Fruit fly (Drosophila melanogaster) whole organism, embryonic: Measurements from ENCODE around the gene Atf3.

ENCODE experiments used
- Antp ChIP-seq: fragments of 200-800 bp; sonication (Bioruptor generic); optimal IDR thresholded peaks from 3 replicates; lab custom pipeline; 2016; ENCODE audit warnings: missing biosample characterization, missing genetic modification characterization
- BtbVII ChIP-seq: fragments of 200-800 bp; sonication (Bioruptor generic); optimal IDR thresholded peaks from 3 replicates; lab custom pipeline; 2017; ENCODE audit warnings: missing biosample characterization, mild to moderate bottlenecking, missing genetic modification characterization
- CG12744 ChIP-seq: fragments of 200-800 bp; sonication (Bioruptor generic); optimal IDR thresholded peaks from 2 replicates; lab custom pipeline; 2016; ENCODE audit warnings: missing biosample characterization, missing genetic modification characterization
- CG13287 ChIP-seq: fragments of 200-800 bp; sonication (Bioruptor generic); IDR thresholded peaks from 2 replicates; pipeline ENCODE4 v1.3.6; 2022; ENCODE audit warnings: missing biosample characterization, missing genetic modification characterization; ENCODE audit not compliant: partially characterized antibody
- CG17612 ChIP-seq: fragments of 200-800 bp; sonication (Bioruptor generic); IDR thresholded peaks from 2 replicates; pipeline ENCODE4 v1.3.6; 2022; ENCODE audit warnings: missing biosample characterization, missing genetic modification characterization
- CG31365 ChIP-seq: fragments of 200-800 bp; sonication (Bioruptor generic); optimal IDR thresholded peaks from 2 replicates; lab custom pipeline; 2018; ENCODE audit warnings: missing biosample characterization, mild to moderate bottlenecking, missing genetic modification characterization
- CG4282 ChIP-seq: fragments of 200-800 bp; sonication (Bioruptor generic); optimal IDR thresholded peaks from 2 replicates; lab custom pipeline; 2016; ENCODE audit warnings: missing biosample characterization, missing genetic modification characterization
- CG4404 ChIP-seq: fragments of 200-800 bp; sonication (Bioruptor generic); IDR thresholded peaks from 2 replicates; pipeline ENCODE4 v1.3.6; 2022; ENCODE audit warnings: missing biosample characterization, missing genetic modification characterization
- CG4820 ChIP-seq: fragments of 200-800 bp; sonication (Bioruptor generic); optimal IDR thresholded peaks from 3 replicates; lab custom pipeline; 2016; ENCODE audit warnings: missing biosample characterization, missing genetic modification characterization
- CG6272 ChIP-seq: fragments of 200-800 bp; sonication (Bioruptor generic); IDR thresholded peaks from 2 replicates; pipeline ENCODE4 v1.3.6; 2022; ENCODE audit warnings: missing biosample characterization, missing genetic modification characterization
- CG7987 ChIP-seq: fragments of 200-800 bp; sonication (Bioruptor generic); optimal IDR thresholded peaks from 2 replicates; lab custom pipeline; 2018; ENCODE audit warnings: missing biosample characterization, mild to moderate bottlenecking, missing genetic modification characterization, moderate library complexity
- CG8359 ChIP-seq: fragments of 200-800 bp; sonication (Bioruptor generic); optimal IDR thresholded peaks from 2 replicates; lab custom pipeline; 2017; ENCODE audit warnings: missing biosample characterization, mild to moderate bottlenecking, missing genetic modification characterization, borderline replicate concordance
- CG8924 ChIP-seq: fragments of 200-800 bp; optimal IDR thresholded peaks from 3 replicates; lab custom pipeline; 2019; ENCODE audit warnings: missing biosample characterization, mild to moderate bottlenecking, missing genetic modification characterization, moderate library complexity
- D ChIP-seq, 2 experiments: fragments of 200-800 bp in 1 of 2; fragments of >200 bp in 1 of 2; sonication (Bioruptor generic) in 1 of 2; optimal IDR thresholded peaks; 2 replicates in 1 of 2; 3 replicates in 1 of 2; lab custom pipeline; 2017; ENCODE audit warnings: mild to moderate bottlenecking in 1 of 2, missing biosample characterization in 1 of 2, missing genetic modification characterization in 1 of 2, missing genetic modification reagents in 1 of 2
- Dek ChIP-seq: fragments of 200-800 bp; sonication (Bioruptor generic); optimal IDR thresholded peaks from 3 replicates; lab custom pipeline; 2019; ENCODE audit warnings: missing biosample characterization, mild to moderate bottlenecking, missing genetic modification characterization, moderate library complexity
- Dip2 ChIP-seq: fragments of 200-800 bp; sonication (Bioruptor generic); IDR thresholded peaks from 2 replicates; pipeline ENCODE4 v1.3.6; 2022; ENCODE audit warnings: missing biosample characterization, missing genetic modification characterization
- Dref ChIP-seq: fragments of 200-800 bp; sonication (Bioruptor generic); IDR thresholded peaks from 2 replicates; pipeline ENCODE4 v1.3.6; 2022; ENCODE audit warnings: missing biosample characterization, missing genetic modification characterization
- ERR ChIP-seq: fragments of 200-800 bp; sonication (Bioruptor generic); optimal IDR thresholded peaks from 2 replicates; lab custom pipeline; 2016; ENCODE audit warnings: missing biosample characterization, missing genetic modification characterization
- Hr51 ChIP-seq, 2 experiments: fragments of 200-800 bp; sonication (Bioruptor generic); optimal IDR thresholded peaks; 2 replicates in 1 of 2; 3 replicates in 1 of 2; lab custom pipeline; 2016 to 2018; ENCODE audit warnings: missing biosample characterization in 2 of 2, missing genetic modification characterization in 2 of 2, mild to moderate bottlenecking in 1 of 2, moderate library complexity in 1 of 2
- Hr78 ChIP-seq, 2 experiments: fragments of 200-800 bp in 1 of 2; fragments of >200 bp in 1 of 2; sonication (Bioruptor generic) in 1 of 2; optimal IDR thresholded peaks; 2 replicates each; lab custom pipeline; 2017 to 2019; ENCODE audit warnings: missing biosample characterization in 2 of 2, missing genetic modification characterization in 2 of 2, mild to moderate bottlenecking in 1 of 2, moderate library complexity in 1 of 2
- Hsf ChIP-seq: fragments of 200-800 bp; sonication (Bioruptor generic); optimal IDR thresholded peaks from 3 replicates; lab custom pipeline; 2016; ENCODE audit warnings: missing biosample characterization, missing genetic modification characterization
- Meics ChIP-seq: fragments of 200-800 bp; sonication (Bioruptor generic); optimal IDR thresholded peaks from 2 replicates; lab custom pipeline; 2017; ENCODE audit warnings: missing biosample characterization, mild to moderate bottlenecking, missing genetic modification characterization
- Nf-YC ChIP-seq: fragments of 200-800 bp; optimal IDR thresholded peaks from 3 replicates; lab custom pipeline; 2019; ENCODE audit warnings: missing biosample characterization, mild to moderate bottlenecking, missing genetic modification characterization, moderate library complexity
- Poxn ChIP-seq: fragments of 200-800 bp; sonication (Bioruptor generic); IDR thresholded peaks from 2 replicates; pipeline ENCODE4 v1.3.6; 2022; ENCODE audit warnings: missing biosample characterization, missing genetic modification characterization
- Rx ChIP-seq: fragments of 200-800 bp; sonication (Bioruptor generic); IDR thresholded peaks from 2 replicates; pipeline ENCODE4 v1.3.6; 2022; ENCODE audit warnings: missing biosample characterization, missing genetic modification characterization
- Scr ChIP-seq: fragments of 200-800 bp; sonication (Bioruptor generic); IDR thresholded peaks from 2 replicates; pipeline ENCODE4 v1.3.6; 2022; ENCODE audit warnings: missing biosample characterization, missing genetic modification characterization; ENCODE audit not compliant: partially characterized antibody
- Sry-β ChIP-seq: fragments of 200-800 bp; sonication (Bioruptor generic); optimal IDR thresholded peaks from 2 replicates; lab custom pipeline; 2018; ENCODE audit warnings: missing biosample characterization, mild to moderate bottlenecking, missing genetic modification characterization, moderate library complexity
- Trl ChIP-seq, 3 experiments: fragments of >200 bp in 2 of 3; fragments of 200-800 bp in 1 of 3; sonication (Bioruptor generic) in 1 of 3; optimal IDR thresholded peaks; 2 replicates in 1 of 3; 3 replicates in 2 of 3; lab custom pipeline; 2016 to 2017; ENCODE audit warnings: missing biosample characterization in 1 of 3, missing genetic modification characterization in 1 of 3
- abd-A ChIP-seq: fragments of 200-800 bp; sonication (Bioruptor generic); optimal IDR thresholded peaks from 3 replicates; lab custom pipeline; 2019; ENCODE audit warnings: missing biosample characterization, mild to moderate bottlenecking, missing genetic modification characterization, moderate library complexity
- ase ChIP-seq: fragments of 200-800 bp; sonication (Bioruptor generic); IDR thresholded peaks from 3 replicates; pipeline ENCODE4 v1.3.6; 2022; ENCODE audit warnings: missing biosample characterization, missing genetic modification characterization
- bcd ChIP-seq: fragments of 200-800 bp; sonication (Bioruptor generic); optimal IDR thresholded peaks from 2 replicates; lab custom pipeline; 2017; ENCODE audit warnings: missing biosample characterization, mild to moderate bottlenecking, missing genetic modification characterization
- eve ChIP-seq, 2 experiments: fragments of >200 bp; optimal IDR thresholded peaks; 2 replicates each; lab custom pipeline; 2017; ENCODE audit warnings: missing biosample characterization in 2 of 2, missing genetic modification characterization in 2 of 2
- eyg ChIP-seq: fragments of 200-800 bp; sonication (Bioruptor generic); optimal IDR thresholded peaks from 3 replicates; lab custom pipeline; 2016; ENCODE audit warnings: missing biosample characterization, missing genetic modification characterization
- fu2 ChIP-seq: fragments of 200-800 bp; sonication (Bioruptor generic); optimal IDR thresholded peaks from 2 replicates; lab custom pipeline; 2016; ENCODE audit warnings: missing biosample characterization, missing genetic modification characterization
- grau ChIP-seq: fragments of 200-800 bp; optimal IDR thresholded peaks from 3 replicates; lab custom pipeline; 2019; ENCODE audit warnings: missing biosample characterization, mild to moderate bottlenecking, missing genetic modification characterization, moderate library complexity
- kah ChIP-seq: fragments of 200-800 bp; sonication (Bioruptor generic); optimal IDR thresholded peaks from 2 replicates; lab custom pipeline; 2018; ENCODE audit warnings: missing biosample characterization, mild to moderate bottlenecking, missing genetic modification characterization
- lola ChIP-seq, 3 experiments: fragments of >200 bp in 2 of 3; fragments of 200-800 bp in 1 of 3; sonication (Bioruptor generic) in 1 of 3; optimal IDR thresholded peaks; 2 replicates each; lab custom pipeline; 2017 to 2019; ENCODE audit warnings: missing biosample characterization in 3 of 3, missing genetic modification characterization in 3 of 3, mild to moderate bottlenecking in 1 of 3, moderate library complexity in 1 of 3
- mam ChIP-seq: fragments of 200-800 bp; sonication (Bioruptor generic); optimal IDR thresholded peaks from 3 replicates; lab custom pipeline; 2016; ENCODE audit warnings: missing biosample characterization, missing genetic modification characterization
- odd ChIP-seq: fragments of 200-800 bp; sonication (Bioruptor generic); optimal IDR thresholded peaks from 2 replicates; lab custom pipeline; 2017; ENCODE audit warnings: missing biosample characterization, mild to moderate bottlenecking, missing genetic modification characterization
- psq ChIP-seq: fragments of 200-800 bp; sonication (Bioruptor generic); optimal IDR thresholded peaks from 2 replicates; lab custom pipeline; 2017; ENCODE audit warnings: missing biosample characterization, missing genetic modification characterization
- ro ChIP-seq: fragments of 200-800 bp; sonication (Bioruptor generic); IDR thresholded peaks from 2 replicates; pipeline ENCODE4 v1.3.6; 2022; ENCODE audit warnings: missing biosample characterization, missing genetic modification characterization
- sd ChIP-seq: fragments of 200-800 bp; sonication (Bioruptor generic); optimal IDR thresholded peaks from 3 replicates; lab custom pipeline; 2018; ENCODE audit warnings: missing biosample characterization, mild to moderate bottlenecking, missing genetic modification characterization, moderate library complexity
- so ChIP-seq: fragments of 200-800 bp; sonication (Bioruptor generic); IDR thresholded peaks from 3 replicates; pipeline ENCODE4 v1.3.6; 2022; ENCODE audit warnings: missing biosample characterization, missing genetic modification characterization
- ssp ChIP-seq: fragments of 200-800 bp; sonication (Bioruptor generic); IDR thresholded peaks from 2 replicates; pipeline ENCODE4 v1.3.6; 2022; ENCODE audit warnings: missing biosample characterization, missing genetic modification characterization
- tio ChIP-seq: fragments of 200-800 bp; sonication (Bioruptor generic); optimal IDR thresholded peaks from 2 replicates; lab custom pipeline; 2017; ENCODE audit warnings: missing biosample characterization, missing genetic modification characterization, inconsistent platforms
- toy ChIP-seq: fragments of 200-800 bp; sonication (Bioruptor generic); IDR thresholded peaks from 2 replicates; pipeline ENCODE4 v1.3.6; 2022; ENCODE audit warnings: missing biosample characterization, missing genetic modification characterization
- trem ChIP-seq: fragments of 200-800 bp; optimal IDR thresholded peaks from 3 replicates; lab custom pipeline; 2019; ENCODE audit warnings: missing biosample characterization, mild to moderate bottlenecking, missing genetic modification characterization, moderate library complexity
- unc-4 ChIP-seq: fragments of 200-800 bp; sonication (Bioruptor generic); IDR thresholded peaks from 2 replicates; pipeline ENCODE4 v1.3.6; 2022; ENCODE audit warnings: missing biosample characterization, missing genetic modification characterization; ENCODE audit not compliant: partially characterized antibody
- unpg ChIP-seq: fragments of 200-800 bp; sonication (Bioruptor generic); optimal IDR thresholded peaks from 3 replicates; lab custom pipeline; 2018; ENCODE audit warnings: missing biosample characterization, mild to moderate bottlenecking, missing genetic modification characterization, moderate library complexity
- wor ChIP-seq: fragments of 200-800 bp; sonication (Bioruptor generic); IDR thresholded peaks from 2 replicates; pipeline ENCODE4 v1.3.6; 2022; ENCODE audit warnings: missing biosample characterization, missing genetic modification characterization

Atf3 gene

DNA sequence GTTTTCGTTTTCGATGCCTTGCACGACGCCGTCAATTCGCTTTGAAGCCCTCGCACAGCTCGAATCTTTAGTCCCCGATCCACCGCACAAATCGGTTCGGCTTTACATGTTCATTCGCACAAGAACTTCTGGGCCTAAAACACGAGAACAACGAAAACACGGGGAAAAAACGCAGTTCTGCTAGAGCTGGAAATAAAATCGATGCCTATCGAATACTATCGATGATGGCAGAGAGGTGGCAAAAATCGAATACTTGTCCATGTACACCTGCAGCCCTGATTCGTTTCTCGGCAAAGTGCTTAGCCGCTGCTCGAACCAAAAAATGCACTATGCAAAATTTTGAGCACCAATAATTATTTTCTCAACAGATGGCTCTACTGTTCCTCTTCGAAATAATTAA lies 38.6 kb downstream of the Atf3 start, which contains the start of gene CG3638 (continued):
- no peak for TF ChIP-seq Poxn (GFP tag; lab: Robert Waterston, UW)
- TF ChIP-seq D (optimal IDR thresholded peaks at IDR 0.05; lab: Kevin White, UChicago) = no peak
- TF ChIP-seq D (GFP tag; optimal IDR thresholded peaks at IDR 0.05; lab: Kevin White, UChicago) = no peak
- TF ChIP-seq BtbVII (GFP tag; lab: Kevin White, UChicago) = no peak
- no peak for TF ChIP-seq odd
- no peak for TF ChIP-seq kah (GFP tag; lab: Kevin White, UChicago)
- TF ChIP-seq Hsf (GFP tag; lab: Kevin White, UChicago) = peak; percentile 27
- TF ChIP-seq so = no peak
- TF ChIP-seq CG4282 (GFP tag; lab: Kevin White, UChicago) = no peak
- TF ChIP-seq Meics (GFP tag; lab: Kevin White, UChicago) = no peak
- peak; percentile 3 for TF ChIP-seq Nf-YC (tag; lab: Kevin White, UChicago)
- peak; percentile 20 for TF ChIP-seq ERR (GFP tag; lab: Kevin White, UChicago)
- no peak for TF ChIP-seq Trl (optimal IDR thresholded peaks at IDR 0.05; lab: Kevin White, UChicago)
- TF ChIP-seq Trl (GFP tag; optimal IDR thresholded peaks at IDR 0.05; lab: Kevin White, UChicago) = peak; percentile 37
- peak; percentile 96 for TF ChIP-seq Dref (GFP tag; lab: Robert Waterston, UW)
- no peak for TF ChIP-seq Sry-β (GFP tag; lab: Kevin White, UChicago)
- TF ChIP-seq Rx (GFP tag; lab: Robert Waterston, UW) = no peak
- peak; percentile 40 for TF ChIP-seq psq (GFP tag; lab: Kevin White, UChicago)
- no peak for TF ChIP-seq CG6272 (GFP tag; lab: Robert Waterston, UW)
- peak; percentile 84 for TF ChIP-seq unc-4 (GFP tag; lab: Robert Waterston, UW)
- peak; percentile 17 for TF ChIP-seq bcd (GFP tag; lab: Kevin White, UChicago)
- no peak for TF ChIP-seq wor
- peak; percentile 45 for TF ChIP-seq CG12744 (GFP tag; lab: Kevin White, UChicago)
- TF ChIP-seq unpg (GFP tag; lab: Kevin White, UChicago) = no peak
- TF ChIP-seq ro (GFP tag; lab: Robert Waterston, UW) = no peak
- peak; percentile 27 for TF ChIP-seq grau
- no peak for TF ChIP-seq CG8359 (GFP tag; lab: Kevin White, UChicago)
- TF ChIP-seq lola (GFP tag; optimal IDR thresholded peaks at IDR 0.05; lab: Kevin White, UChicago) = no peak
- TF ChIP-seq CG8924 (tag; lab: Kevin White, UChicago) = peak; percentile 63
- no peak for TF ChIP-seq eyg
- peak; percentile 46 for TF ChIP-seq CG7987
- TF ChIP-seq sd (tag; lab: Kevin White, UChicago) = peak; percentile 52
- no peak for TF ChIP-seq Hr78 (GFP tag; optimal IDR thresholded peaks at IDR 0.05; lab: Kevin White, UChicago)
- TF ChIP-seq tio = no peak
- no peak for TF ChIP-seq CG4404
- peak; percentile 88 for TF ChIP-seq CG13287 (GFP tag; lab: Robert Waterston, UW)
- TF ChIP-seq ssp = no peak
- no peak for TF ChIP-seq eve (GFP tag; optimal IDR thresholded peaks at IDR 0.05; lab: Kevin White, UChicago)
- no peak for TF ChIP-seq ase
- TF ChIP-seq CG17612 (GFP tag; lab: Robert Waterston, UW) = no peak
- TF ChIP-seq CG31365 (tag; lab: Kevin White, UChicago) = no peak
- peak; percentile 49 for TF ChIP-seq trem (tag; lab: Kevin White, UChicago)
- TF ChIP-seq CG4820 = no peak
- TF ChIP-seq mam (GFP tag; lab: Kevin White, UChicago) = peak; percentile 25
- no peak for TF ChIP-seq toy (GFP tag; lab: Robert Waterston, UW)
- peak; percentile 60 for TF ChIP-seq Dek
- TF ChIP-seq Dip2 (GFP tag; lab: Robert Waterston, UW) = no peak
- no peak for TF ChIP-seq Antp (GFP tag; lab: Kevin White, UChicago)
- peak; percentile 36 for TF ChIP-seq fu2 (GFP tag; lab: Kevin White, UChicago)
- TF ChIP-seq Scr (GFP tag; lab: Robert Waterston, UW) = peak; percentile 67
- no peak for TF ChIP-seq Hr51 (GFP tag; optimal IDR thresholded peaks at IDR 0.05; lab: Kevin White, UChicago)
- peak; percentile 7 for TF ChIP-seq abd-A (tag; lab: Kevin White, UChicago)
